Fruit fly (Drosophila melanogaster) whole organism, embryonic: ENCODE results near the gene amrt.
A peak's percentile ranks its signal among the peaks of the same experiment; 100 is the strongest.

ENCODE experiments used
- Atf6 ChIP-seq: fragments of 200-800 bp; sonication (Bioruptor generic); IDR thresholded peaks from 2 replicates; pipeline ENCODE4 v1.3.6; 2022; ENCODE audit warnings: missing biosample characterization, missing genetic modification characterization
- Awh ChIP-seq: fragments of 200-800 bp; sonication (Bioruptor generic); IDR thresholded peaks from 2 replicates; pipeline ENCODE4, ENCODE4 v1.3.6; 2022; ENCODE audit warnings: missing biosample characterization, missing genetic modification characterization
- CG10321 ChIP-seq: fragments of 200-800 bp; sonication (Bioruptor generic); IDR thresholded peaks from 2 replicates; pipeline ENCODE4 v1.3.6; 2022; ENCODE audit warnings: missing biosample characterization, missing genetic modification characterization
- CG10431 ChIP-seq: fragments of 200-800 bp; sonication (Bioruptor generic); optimal IDR thresholded peaks from 3 replicates; lab custom pipeline; 2018; ENCODE audit warnings: missing biosample characterization, mild to moderate bottlenecking, missing genetic modification characterization
- CG11696 ChIP-seq: fragments of 200-800 bp; sonication (Bioruptor generic); IDR thresholded peaks from 2 replicates; pipeline ENCODE4 v1.3.6; 2022; ENCODE audit warnings: missing biosample characterization, missing genetic modification characterization
- CG12391 ChIP-seq: fragments of 200-800 bp; sonication (Bioruptor generic); optimal IDR thresholded peaks from 3 replicates; lab custom pipeline; 2018; ENCODE audit warnings: missing biosample characterization, mild to moderate bottlenecking, missing genetic modification characterization, moderate library complexity
- CG15073 ChIP-seq: fragments of 200-800 bp; sonication (Bioruptor generic); optimal IDR thresholded peaks from 2 replicates; lab custom pipeline; 2016; ENCODE audit warnings: missing biosample characterization, missing genetic modification characterization
- CG15696 ChIP-seq: fragments of 200-800 bp; sonication (Bioruptor generic); optimal IDR thresholded peaks from 2 replicates; lab custom pipeline; 2019; ENCODE audit warnings: missing biosample characterization, mild to moderate bottlenecking, missing genetic modification characterization, moderate library complexity
- CG1602 ChIP-seq: fragments of 200-800 bp; sonication (Bioruptor generic); optimal IDR thresholded peaks from 3 replicates; lab custom pipeline; 2016; ENCODE audit warnings: missing biosample characterization, missing genetic modification characterization
- CG16863 ChIP-seq: fragments of 200-800 bp; sonication (Bioruptor generic); optimal IDR thresholded peaks from 3 replicates; lab custom pipeline; 2016; ENCODE audit warnings: missing biosample characterization, missing genetic modification characterization
- CG17186 ChIP-seq: fragments of 200-800 bp; sonication (Bioruptor generic); optimal IDR thresholded peaks from 3 replicates; lab custom pipeline; 2017; ENCODE audit warnings: missing biosample characterization, missing genetic modification reagents, missing genetic modification characterization
- CG17829 ChIP-seq: fragments of 200-800 bp; optimal IDR thresholded peaks from 2 replicates; lab custom pipeline; 2019; ENCODE audit warnings: missing biosample characterization, mild to moderate bottlenecking, missing genetic modification characterization, moderate library complexity
- CG18619 ChIP-seq: fragments of 200-800 bp; sonication (Bioruptor generic); optimal IDR thresholded peaks from 3 replicates; lab custom pipeline; 2017; ENCODE audit warnings: missing biosample characterization, mild to moderate bottlenecking, missing genetic modification characterization
- CG2202 ChIP-seq: fragments of 200-800 bp; sonication (Bioruptor generic); optimal IDR thresholded peaks from 2 replicates; lab custom pipeline; 2018; ENCODE audit warnings: missing biosample characterization, mild to moderate bottlenecking, missing genetic modification characterization
- CG4854 ChIP-seq: fragments of 200-800 bp; sonication (Bioruptor generic); optimal IDR thresholded peaks from 2 replicates; lab custom pipeline; 2016; ENCODE audit warnings: missing biosample characterization, missing genetic modification characterization, inconsistent platforms
- CG6654 ChIP-seq: fragments of 200-800 bp; sonication (Bioruptor generic); optimal IDR thresholded peaks from 2 replicates; lab custom pipeline; 2017; ENCODE audit warnings: missing biosample characterization, mild to moderate bottlenecking, missing genetic modification characterization
- CG6689 ChIP-seq: fragments of 200-800 bp; sonication (Bioruptor generic); IDR thresholded peaks from 2 replicates; pipeline ENCODE4 v1.3.6; 2022; ENCODE audit warnings: missing biosample characterization, missing genetic modification characterization
- CG6813 ChIP-seq: fragments of 200-800 bp; sonication (Bioruptor generic); optimal IDR thresholded peaks from 2 replicates; lab custom pipeline; 2017; ENCODE audit warnings: missing biosample characterization, missing genetic modification characterization, mild to moderate bottlenecking, moderate library complexity, missing genetic modification reagents
- CG7372 ChIP-seq: fragments of 200-800 bp; sonication (Bioruptor generic); IDR thresholded peaks from 2 replicates; pipeline ENCODE4 v1.3.6; 2022; ENCODE audit warnings: missing biosample characterization, missing genetic modification characterization
- CG7786 ChIP-seq: fragments of 200-800 bp; sonication (Bioruptor generic); optimal IDR thresholded peaks from 2 replicates; lab custom pipeline; 2016; ENCODE audit warnings: missing biosample characterization, missing genetic modification characterization
- CG7839 ChIP-seq: fragments of 200-800 bp; sonication (Bioruptor generic); optimal IDR thresholded peaks from 3 replicates; lab custom pipeline; 2018; ENCODE audit warnings: missing biosample characterization, mild to moderate bottlenecking, missing genetic modification characterization, moderate library complexity
- CG9932 ChIP-seq: fragments of 200-800 bp; sonication (Bioruptor generic); IDR thresholded peaks from 2 replicates; pipeline ENCODE4 v1.3.6; 2022; ENCODE audit warnings: missing biosample characterization, missing genetic modification characterization
- Doc3 ChIP-seq: fragments of 200-800 bp; sonication (Bioruptor generic); IDR thresholded peaks from 3 replicates; pipeline ENCODE4 v1.3.6; 2022; ENCODE audit warnings: missing biosample characterization, missing genetic modification characterization; ENCODE audit not compliant: partially characterized antibody
- Ets97D ChIP-seq: fragments of 200-800 bp; sonication (Bioruptor generic); optimal IDR thresholded peaks from 3 replicates; lab custom pipeline; 2016; ENCODE audit warnings: missing biosample characterization, missing genetic modification characterization
- Gug ChIP-seq: fragments of 200-800 bp; sonication (Bioruptor generic); IDR thresholded peaks from 4 replicates; pipeline ENCODE4 v1.3.6; 2022; ENCODE audit warnings: missing biosample characterization, missing genetic modification characterization
- HLH3B ChIP-seq: fragments of 200-800 bp; sonication (Bioruptor generic); IDR thresholded peaks from 2 replicates; pipeline ENCODE4 v1.3.6; 2022; ENCODE audit warnings: missing biosample characterization, missing genetic modification characterization
- Hr3 ChIP-seq: fragments of 200-800 bp; sonication (Bioruptor generic); optimal IDR thresholded peaks from 3 replicates; lab custom pipeline; 2016; ENCODE audit warnings: missing biosample characterization, missing genetic modification characterization
- Hr51 ChIP-seq, 2 experiments: fragments of 200-800 bp; sonication (Bioruptor generic); optimal IDR thresholded peaks; 2 replicates in 1 of 2; 3 replicates in 1 of 2; lab custom pipeline; 2016 to 2018; ENCODE audit warnings: missing biosample characterization in 2 of 2, missing genetic modification characterization in 2 of 2, mild to moderate bottlenecking in 1 of 2, moderate library complexity in 1 of 2
- Neu2 ChIP-seq: fragments of 200-800 bp; sonication (Bioruptor generic); optimal IDR thresholded peaks from 3 replicates; lab custom pipeline; 2016; ENCODE audit warnings: missing biosample characterization, missing genetic modification characterization, borderline replicate concordance
- Ravus ChIP-seq: fragments of 200-800 bp; sonication (Bioruptor generic); IDR thresholded peaks from 2 replicates; pipeline ENCODE4 v1.3.6; 2022; ENCODE audit warnings: missing biosample characterization, missing genetic modification characterization
- Sry-δ ChIP-seq: fragments of 200-800 bp; sonication (Bioruptor generic); optimal IDR thresholded peaks from 2 replicates; lab custom pipeline; 2016; ENCODE audit warnings: missing biosample characterization, missing genetic modification characterization
- ab ChIP-seq: fragments of 200-800 bp; sonication (Bioruptor generic); optimal IDR thresholded peaks from 2 replicates; lab custom pipeline; 2016; ENCODE audit warnings: missing biosample characterization, missing genetic modification characterization
- abd-A ChIP-seq: fragments of 200-800 bp; sonication (Bioruptor generic); optimal IDR thresholded peaks from 3 replicates; lab custom pipeline; 2019; ENCODE audit warnings: missing biosample characterization, mild to moderate bottlenecking, missing genetic modification characterization, moderate library complexity
- bcd ChIP-seq: fragments of 200-800 bp; sonication (Bioruptor generic); optimal IDR thresholded peaks from 2 replicates; lab custom pipeline; 2017; ENCODE audit warnings: missing biosample characterization, mild to moderate bottlenecking, missing genetic modification characterization
- bigmax ChIP-seq: fragments of 200-800 bp; sonication (Bioruptor generic); optimal IDR thresholded peaks from 2 replicates; lab custom pipeline; 2018; ENCODE audit warnings: missing biosample characterization, mild to moderate bottlenecking, missing genetic modification characterization
- br ChIP-seq: fragments of >200 bp; optimal IDR thresholded peaks from 2 replicates; lab custom pipeline; 2017
- crc ChIP-seq: fragments of 200-800 bp; sonication (Bioruptor generic); optimal IDR thresholded peaks from 2 replicates; lab custom pipeline; 2016; ENCODE audit warnings: missing biosample characterization, missing genetic modification characterization
- dati ChIP-seq: fragments of 200-800 bp; sonication (Bioruptor generic); IDR thresholded peaks from 2 replicates; pipeline ENCODE4 v1.3.6; 2022; ENCODE audit warnings: missing biosample characterization, missing genetic modification characterization
- fd64A ChIP-seq: fragments of 200-800 bp; sonication (Bioruptor generic); optimal IDR thresholded peaks from 3 replicates; lab custom pipeline; 2018; ENCODE audit warnings: missing biosample characterization, mild to moderate bottlenecking, missing genetic modification characterization
- insv ChIP-seq, 2 experiments: fragments of 200-800 bp; sonication (Bioruptor generic); optimal IDR thresholded peaks; 3 replicates each; lab custom pipeline; 2016 to 2018; ENCODE audit warnings: missing biosample characterization in 2 of 2, missing genetic modification characterization in 2 of 2
- ken ChIP-seq: fragments of 200-800 bp; sonication (Bioruptor generic); IDR thresholded peaks from 3 replicates; pipeline ENCODE4 v1.3.6; 2022; ENCODE audit warnings: missing biosample characterization, missing genetic modification characterization
- lbe ChIP-seq: fragments of 200-800 bp; sonication (Bioruptor generic); optimal IDR thresholded peaks from 2 replicates; lab custom pipeline; 2016; ENCODE audit warnings: missing biosample characterization, mild to moderate bottlenecking, missing genetic modification characterization
- nau ChIP-seq: fragments of 200-800 bp; sonication (Bioruptor generic); optimal IDR thresholded peaks from 3 replicates; lab custom pipeline; 2017; ENCODE audit warnings: missing biosample characterization, mild to moderate bottlenecking, missing genetic modification characterization, missing genetic modification reagents
- prd ChIP-seq, 3 experiments: fragments of >200 bp in 2 of 3; fragments of 200-800 bp in 1 of 3; sonication (Bioruptor generic) in 1 of 3; optimal IDR thresholded peaks in 2 of 3; IDR thresholded peaks in 1 of 3; 2 replicates in 2 of 3; 3 replicates in 1 of 3; pipeline versions ENCODE4 v1.3.6 to Lab custom; 2017 to 2022; ENCODE audit warnings: missing biosample characterization in 1 of 3, missing genetic modification characterization in 1 of 3
- slbo ChIP-seq: fragments of 200-800 bp; sonication (Bioruptor generic); IDR thresholded peaks from 2 replicates; pipeline ENCODE4 v1.3.6; 2022; ENCODE audit warnings: missing biosample characterization, missing genetic modification characterization
- so ChIP-seq: fragments of 200-800 bp; sonication (Bioruptor generic); IDR thresholded peaks from 3 replicates; pipeline ENCODE4 v1.3.6; 2022; ENCODE audit warnings: missing biosample characterization, missing genetic modification characterization
- tll ChIP-seq, 2 experiments: fragments of 200-800 bp in 1 of 2; fragments of >200 bp in 1 of 2; sonication (Bioruptor generic) in 1 of 2; optimal IDR thresholded peaks; 2 replicates each; lab custom pipeline; 2017 to 2019; ENCODE audit warnings: missing biosample characterization in 2 of 2, missing genetic modification characterization in 2 of 2, mild to moderate bottlenecking in 1 of 2, moderate library complexity in 1 of 2
- unpg ChIP-seq: fragments of 200-800 bp; sonication (Bioruptor generic); optimal IDR thresholded peaks from 3 replicates; lab custom pipeline; 2018; ENCODE audit warnings: missing biosample characterization, mild to moderate bottlenecking, missing genetic modification characterization, moderate library complexity
- z ChIP-seq: fragments of 200-800 bp; sonication (Bioruptor generic); IDR thresholded peaks from 3 replicates; pipeline ENCODE4 v1.3.6; 2022; ENCODE audit warnings: missing biosample characterization, missing genetic modification characterization
- zen ChIP-seq: fragments of 200-800 bp; sonication (Bioruptor generic); optimal IDR thresholded peaks from 3 replicates; lab custom pipeline; 2018; ENCODE audit warnings: missing biosample characterization, mild to moderate bottlenecking, missing genetic modification characterization, moderate library complexity

Gene amrt

dm6 chrX:13756776-13757312 lies 25.4 kb upstream of the amrt start, which contains the start of the genes CG32625 and Rtc1 (continued):
- peak; percentile 61 for TF ChIP-seq CG15696 (tag; lab: Kevin White, UChicago)
- no peak for TF ChIP-seq nau
- TF ChIP-seq CG4854 (GFP tag; lab: Kevin White, UChicago): peak; percentile 21
- TF ChIP-seq CG6813 (GFP tag; lab: Kevin White, UChicago): no peak
- peak; percentile 10 for TF ChIP-seq CG1602 (GFP tag; lab: Kevin White, UChicago)
- no peak for TF ChIP-seq CG11696
- peak; percentile 61 for TF ChIP-seq unpg
- TF ChIP-seq Atf6 (GFP tag; lab: Robert Waterston, UW): 0 out of 2 replicates have a peak, but pooled peaks have one; percentile 30
- no peak for TF ChIP-seq CG7786 (GFP tag; lab: Kevin White, UChicago)
- no peak for TF ChIP-seq CG6689 (GFP tag; lab: Robert Waterston, UW)
- no peak for TF ChIP-seq crc
- TF ChIP-seq insv (GFP tag; optimal IDR thresholded peaks at IDR 0.05; lab: Kevin White, UChicago): no peak
- no peak for TF ChIP-seq abd-A (tag; lab: Kevin White, UChicago)
- TF ChIP-seq prd (optimal IDR thresholded peaks at IDR 0.05; lab: Kevin White, UChicago): no peak
- TF ChIP-seq prd (GFP tag; IDR thresholded peaks at IDR 0.05; lab: Robert Waterston, UW): peak; percentile 53; the same call in 2 of the 3 replicates
- TF ChIP-seq CG6654 (GFP tag; lab: Kevin White, UChicago): no peak
- TF ChIP-seq CG7372: no peak
- TF ChIP-seq fd64A (GFP tag; lab: Kevin White, UChicago): no peak
- TF ChIP-seq Ravus (GFP tag; lab: Robert Waterston, UW): no peak
- TF ChIP-seq Hr3 (GFP tag; lab: Kevin White, UChicago): no peak
- peak; percentile 20 for TF ChIP-seq Sry-δ (GFP tag; lab: Kevin White, UChicago)
- TF ChIP-seq lbe: peak; percentile 37
- peak; percentile 73 for TF ChIP-seq slbo (GFP tag; lab: Robert Waterston, UW)
- peak; percentile 75 for TF ChIP-seq CG12391 (tag; lab: Kevin White, UChicago)
- TF ChIP-seq Neu2: no peak
- no peak for TF ChIP-seq CG17186 (GFP tag; lab: Kevin White, UChicago)
- TF ChIP-seq Gug (GFP tag; lab: Robert Waterston, UW): no peak
- peak in 1 of 2 experiments; percentile 67 for TF ChIP-seq Hr51 (GFP tag; optimal IDR thresholded peaks at IDR 0.05; lab: Kevin White, UChicago)
- TF ChIP-seq Awh (GFP tag; lab: Robert Waterston, UW): no peak; the same call in 1 of the 2 replicates
- peak; percentile 62; the same call in 1 of the 3 replicates for TF ChIP-seq ken (GFP tag; lab: Robert Waterston, UW)
- peak; percentile 19 for TF ChIP-seq bcd (GFP tag; lab: Kevin White, UChicago)
- TF ChIP-seq CG10321 (GFP tag; lab: Robert Waterston, UW): no peak
- TF ChIP-seq CG10431 (GFP tag; lab: Kevin White, UChicago): peak; percentile 49
- TF ChIP-seq tll (GFP tag; optimal IDR thresholded peaks at IDR 0.05; lab: Kevin White, UChicago): no peak
- TF ChIP-seq Ets97D (GFP tag; lab: Kevin White, UChicago): peak; percentile 40
- TF ChIP-seq zen (tag; lab: Kevin White, UChicago): peak; percentile 24
- TF ChIP-seq CG18619 (GFP tag; lab: Kevin White, UChicago): no peak
- TF ChIP-seq so: no peak
- no peak for TF ChIP-seq z (GFP tag; lab: Robert Waterston, UW)
- TF ChIP-seq CG15073 (GFP tag; lab: Kevin White, UChicago): no peak
- TF ChIP-seq br (lab: Kevin White, UChicago): no peak
- peak; percentile 72 for TF ChIP-seq CG17829 (tag; lab: Kevin White, UChicago)
- TF ChIP-seq bigmax (GFP tag; lab: Kevin White, UChicago): no peak
- TF ChIP-seq HLH3B (GFP tag; lab: Robert Waterston, UW): peak; percentile 27; the same call in 1 of the 2 replicates
- TF ChIP-seq dati (GFP tag; lab: Robert Waterston, UW): no peak
- no peak for TF ChIP-seq CG16863 (GFP tag; lab: Kevin White, UChicago)
- TF ChIP-seq Doc3: peak; percentile 34; the same call in 1 of the 3 replicates
- TF ChIP-seq CG2202 (tag; lab: Kevin White, UChicago): no peak
- TF ChIP-seq CG9932: peak; percentile 69
- peak; percentile 41 for TF ChIP-seq CG7839 (tag; lab: Kevin White, UChicago)
- no peak for TF ChIP-seq ab
